Worm (Caenorhabditis elegans) whole organism, young adult: ENCODE data around the gene D1014.7.

ENCODE experiments used
- F49E8.2 ChIP-seq: sonication (generic microtip); optimal IDR thresholded peaks from 3 replicates; lab custom pipeline; 2017; ENCODE audit warnings: missing genetic modification characterization, mild to moderate bottlenecking, missing compliant biosample characterization, antibody characterized with exemption, moderate library complexity; ENCODE audit not compliant: insufficient read depth
- Y53F4B.3 ChIP-seq: fragments of 200-800 bp; sonication (Bioruptor generic); IDR thresholded peaks from 2 replicates; pipeline ENCODE4 v1.3.6; 2022; ENCODE audit warnings: missing genetic modification reagents, missing genetic modification characterization, missing compliant biosample characterization
- ZK185.1 ChIP-seq: sonication (generic microtip); optimal IDR thresholded peaks from 2 replicates; lab custom pipeline; 2016; ENCODE audit warnings: mild to moderate bottlenecking, missing genetic modification characterization, missing compliant biosample characterization; ENCODE audit not compliant: poor library complexity, severe bottlenecking
- dpl-1 ChIP-seq: fragments of 150-350 bp; optimal IDR thresholded peaks from 2 replicates; lab custom pipeline; 2014; ENCODE audit warnings: missing biosample characterization, missing genetic modification reagents, missing genetic modification characterization
- let-526 ChIP-seq: fragments of 200-800 bp; sonication (Bioruptor generic); IDR thresholded peaks from 2 replicates; pipeline ENCODE4 v1.3.6; 2022; ENCODE audit warnings: missing genetic modification reagents, missing genetic modification characterization, missing compliant biosample characterization
- pha-4 ChIP-seq: fragments of 150-350 bp; sonication (generic microtip); optimal IDR thresholded peaks from 2 replicates; lab custom pipeline; 2014; ENCODE audit warnings: missing biosample characterization, missing genetic modification reagents, missing genetic modification characterization
- repo-1 ChIP-seq: sonication (generic microtip); optimal IDR thresholded peaks from 2 replicates; lab custom pipeline; 2017; ENCODE audit warnings: mild to moderate bottlenecking, missing genetic modification characterization, missing compliant biosample characterization
- xnd-1 ChIP-seq: sonication (generic microtip); optimal IDR thresholded peaks from 2 replicates; lab custom pipeline; 2016; ENCODE audit warnings: missing genotype, missing genetic modification reagents, missing genetic modification characterization, missing compliant biosample characterization

- no peak for TF ChIP-seq let-526 (GFP tag; lab: Robert Waterston, UW)
- no peak for TF ChIP-seq repo-1
- no peak for TF ChIP-seq Y53F4B.3 (GFP tag; lab: Robert Waterston, UW)
- no peak for TF ChIP-seq xnd-1 (tag; lab: Kevin White, UChicago)
- no peak for TF ChIP-seq pha-4
- no peak for TF ChIP-seq dpl-1 (GFP tag; lab: Kevin White, UChicago)
- no peak for TF ChIP-seq ZK185.1 (tag; lab: Kevin White, UChicago)
- TF ChIP-seq F49E8.2, result no peak
Measured at ce11 chrV:8104473-8104872, 13.6 kb upstream of the D1014.7 start, which contains the start of gene srlf-16.
